Fruit fly (Drosophila melanogaster): ENCODE data around the gene Alp5.

dm6 chr3R:20984902-20985301, 21.9 kb downstream of the Alp5 start:
- TF ChIP-seq CG8478 (optimal IDR thresholded peaks at IDR 0.05) = no peak
- no peak for TF ChIP-seq CTCF (optimal IDR thresholded peaks at IDR 0.05)

Data from S2 (cell line).